Worm (Caenorhabditis elegans): ENCODE data around the gene mgrn-1.

The mgrn-1 gene

ce11 chrX:14311583-14311982, at the start of gene mgrn-1:
Gene mgrn-1, minus strand, starts transcription at chrX:14311683.
- TF ChIP-seq tbx-11 (GFP tag; IDR thresholded peaks at IDR 0.05) = no peak
- no peak for TF ChIP-seq hnd-1 (tag; optimal IDR thresholded peaks at IDR 0.05)
- no peak for TF ChIP-seq F13C5.2 (tag; optimal IDR thresholded peaks at IDR 0.05)
- TF ChIP-seq B0310.2 (tag; optimal IDR thresholded peaks at IDR 0.05) = no peak
- TF ChIP-seq scrt-1 (GFP tag; IDR thresholded peaks at IDR 0.05) = no peak
- TF ChIP-seq tra-4 (tag; optimal IDR thresholded peaks at IDR 0.05) = no peak
- TF ChIP-seq flt-1 (GFP tag; IDR thresholded peaks at IDR 0.05) = no peak
- no peak for TF ChIP-seq hmbx-1 (tag; optimal IDR thresholded peaks at IDR 0.05)
- TF ChIP-seq ceh-36 (tag; optimal IDR thresholded peaks at IDR 0.05) = no peak
- TF ChIP-seq sea-1 (GFP tag; conservative IDR thresholded peaks at IDR 0.05) = no peak
- no peak for TF ChIP-seq hmg-4 (GFP tag; optimal IDR thresholded peaks at IDR 0.05)
- TF ChIP-seq ceh-13 (GFP tag; optimal IDR thresholded peaks at IDR 0.05) = no peak
- TF ChIP-seq ama-1 (optimal IDR thresholded peaks at IDR 0.05) = no peak
- TF ChIP-seq pes-1 (GFP tag; IDR thresholded peaks at IDR 0.05) = no peak

- no peak for TF ChIP-seq sea-1 (GFP tag; conservative IDR thresholded peaks at IDR 0.05)
- TF ChIP-seq B0310.2 (tag; optimal IDR thresholded peaks at IDR 0.05) = no peak
- no peak for TF ChIP-seq hmg-4 (GFP tag; optimal IDR thresholded peaks at IDR 0.05)
- TF ChIP-seq tra-4 (tag; optimal IDR thresholded peaks at IDR 0.05) = no peak
- no peak for TF ChIP-seq F13C5.2 (tag; optimal IDR thresholded peaks at IDR 0.05)
- TF ChIP-seq aly-1 (tag; optimal IDR thresholded peaks at IDR 0.05) = no peak
- TF ChIP-seq ama-1 (optimal IDR thresholded peaks at IDR 0.05) = no peak
- TF ChIP-seq pes-1 (GFP tag; IDR thresholded peaks at IDR 0.05) = no peak
- TF ChIP-seq scrt-1 (GFP tag; IDR thresholded peaks at IDR 0.05) = no peak
- TF ChIP-seq ceh-13 (GFP tag; optimal IDR thresholded peaks at IDR 0.05) = no peak
- no peak for TF ChIP-seq tbx-37 (GFP tag; conservative IDR thresholded peaks at IDR 0.05)
- TF ChIP-seq ets-7 (tag; optimal IDR thresholded peaks at IDR 0.05) = no peak
Measured at ce11 chrX:14359571-14359970, 48.1 kb upstream of the mgrn-1 start.

- TF ChIP-seq aly-1 (tag; optimal IDR thresholded peaks at IDR 0.05) = no peak
- no peak for TF ChIP-seq B0310.2 (tag; optimal IDR thresholded peaks at IDR 0.05)
Measured at ce11 chrX:14356683-14357287, 45.3 kb upstream of the mgrn-1 start.

ce11 chrX:14355034-14355433, 43.6 kb upstream of the mgrn-1 start:
- TF ChIP-seq hmg-4 (GFP tag; optimal IDR thresholded peaks at IDR 0.05) (no peak), ceh-36 (tag; optimal IDR thresholded peaks at IDR 0.05) (no peak), tbx-37 (GFP tag; conservative IDR thresholded peaks at IDR 0.05) (no peak), hnd-1 (tag; optimal IDR thresholded peaks at IDR 0.05) (no peak), F13C5.2 (tag; optimal IDR thresholded peaks at IDR 0.05) (no peak), tra-4 (tag; optimal IDR thresholded peaks at IDR 0.05) (no peak), ama-1 (optimal IDR thresholded peaks at IDR 0.05) (no peak), ceh-13 (GFP tag; optimal IDR thresholded peaks at IDR 0.05) (no peak), flt-1 (GFP tag; IDR thresholded peaks at IDR 0.05) (no peak), aly-1 (tag; optimal IDR thresholded peaks at IDR 0.05) (no peak), scrt-1 (GFP tag; IDR thresholded peaks at IDR 0.05) (no peak), hmbx-1 (tag; optimal IDR thresholded peaks at IDR 0.05) (no peak), ets-7 (tag; optimal IDR thresholded peaks at IDR 0.05) (no peak), pes-1 (GFP tag; IDR thresholded peaks at IDR 0.05) (no peak), B0310.2 (tag; optimal IDR thresholded peaks at IDR 0.05) (no peak), sea-1 (GFP tag; conservative IDR thresholded peaks at IDR 0.05) (no peak), tbx-11 (GFP tag; IDR thresholded peaks at IDR 0.05) (no peak)

ce11 chrX:14349690-14350168, 38.2 kb upstream of the mgrn-1 start, which contains the start of gene wdr-5.2:
Gene wdr-5.2, plus strand, starts transcription at chrX:14350118.
- TF ChIP-seq ceh-36 (tag; optimal IDR thresholded peaks at IDR 0.05) (no peak), ceh-13 (GFP tag; optimal IDR thresholded peaks at IDR 0.05) (no peak), tra-4 (tag; optimal IDR thresholded peaks at IDR 0.05) (no peak), sea-1 (GFP tag; conservative IDR thresholded peaks at IDR 0.05) (no peak), tbx-37 (GFP tag; conservative IDR thresholded peaks at IDR 0.05) (no peak), F13C5.2 (tag; optimal IDR thresholded peaks at IDR 0.05) (no peak), scrt-1 (GFP tag; IDR thresholded peaks at IDR 0.05) (no peak), hmbx-1 (tag; optimal IDR thresholded peaks at IDR 0.05) (no peak)

ce11 chrX:14347573-14347972, 36.1 kb upstream of the mgrn-1 start, which contains the start of gene K04G11.3:
Gene K04G11.3, minus strand, starts transcription at chrX:14347673.
- TF ChIP-seq B0310.2 (tag; optimal IDR thresholded peaks at IDR 0.05) (no peak), ceh-36 (tag; optimal IDR thresholded peaks at IDR 0.05) (no peak), tra-4 (tag; optimal IDR thresholded peaks at IDR 0.05) (no peak), tbx-11 (GFP tag; IDR thresholded peaks at IDR 0.05) (no peak), tbx-37 (GFP tag; conservative IDR thresholded peaks at IDR 0.05) (no peak), ets-7 (tag; optimal IDR thresholded peaks at IDR 0.05) (no peak), ceh-13 (GFP tag; optimal IDR thresholded peaks at IDR 0.05) (no peak), pes-1 (GFP tag; IDR thresholded peaks at IDR 0.05) (no peak), hmg-4 (GFP tag; optimal IDR thresholded peaks at IDR 0.05) (no peak), F13C5.2 (tag; optimal IDR thresholded peaks at IDR 0.05) (no peak), ama-1 (optimal IDR thresholded peaks at IDR 0.05) (no peak), aly-1 (tag; optimal IDR thresholded peaks at IDR 0.05) (no peak), scrt-1 (GFP tag; IDR thresholded peaks at IDR 0.05) (no peak), hnd-1 (tag; optimal IDR thresholded peaks at IDR 0.05) (no peak), sea-1 (GFP tag; conservative IDR thresholded peaks at IDR 0.05) (no peak)

- TF ChIP-seq F13C5.2 (tag; optimal IDR thresholded peaks at IDR 0.05) (no peak), sea-1 (GFP tag; conservative IDR thresholded peaks at IDR 0.05) (no peak), B0310.2 (tag; optimal IDR thresholded peaks at IDR 0.05) (no peak), flt-1 (GFP tag; IDR thresholded peaks at IDR 0.05) (no peak), hmg-4 (GFP tag; optimal IDR thresholded peaks at IDR 0.05) (no peak), ceh-13 (GFP tag; optimal IDR thresholded peaks at IDR 0.05) (no peak)
Measured at ce11 chrX:14340381-14340780, 28.9 kb upstream of the mgrn-1 start, which contains the start of gene sel-7. Gene sel-7, minus strand, starts transcription at chrX:14340481.
